Worm (Caenorhabditis elegans) whole organism, early embryonic: ENCODE measurements around the gene klp-20.

Experiments
- B0310.2 ChIP-seq: sonication (generic microtip); optimal IDR thresholded peaks from 2 replicates; lab custom pipeline; 2016; ENCODE audit warnings: mild to moderate bottlenecking, missing genetic modification characterization, missing compliant biosample characterization
- F13C5.2 ChIP-seq: sonication (generic microtip); optimal IDR thresholded peaks from 2 replicates; lab custom pipeline; 2017; ENCODE audit warnings: mild to moderate bottlenecking, missing genetic modification characterization, inconsistent platforms, missing compliant biosample characterization
- aly-1 ChIP-seq: sonication (generic microtip); optimal IDR thresholded peaks from 2 replicates; lab custom pipeline; 2016; ENCODE audit warnings: missing genetic modification characterization, missing compliant biosample characterization
- ama-1 ChIP-seq: fragments of 150-350 bp; optimal IDR thresholded peaks from 2 replicates; lab custom pipeline; 2014
- ceh-13 ChIP-seq: fragments of 200-800 bp; sonication (Bioruptor generic); optimal IDR thresholded peaks from 2 replicates; lab custom pipeline; 2018; ENCODE audit warnings: mild to moderate bottlenecking, missing genetic modification characterization, missing compliant biosample characterization
- ceh-36 ChIP-seq: sonication (generic microtip); optimal IDR thresholded peaks from 2 replicates; lab custom pipeline; 2016; ENCODE audit warnings: missing genetic modification characterization, inconsistent platforms, missing compliant biosample characterization
- ets-7 ChIP-seq: sonication (generic microtip); optimal IDR thresholded peaks from 2 replicates; lab custom pipeline; 2016; ENCODE audit warnings: missing genotype, missing genetic modification characterization, missing compliant biosample characterization
- flt-1 ChIP-seq: fragments of 200-800 bp; sonication (Bioruptor generic); IDR thresholded peaks from 2 replicates; pipeline ENCODE4 v1.3.6; 2022; ENCODE audit warnings: missing genetic modification characterization, missing compliant biosample characterization
- hmbx-1 ChIP-seq: sonication (generic microtip); optimal IDR thresholded peaks from 2 replicates; lab custom pipeline; 2016; ENCODE audit warnings: mild to moderate bottlenecking, missing genetic modification characterization, missing compliant biosample characterization
- hmg-4 ChIP-seq: fragments of 200-800 bp; sonication (Bioruptor generic); optimal IDR thresholded peaks from 2 replicates; lab custom pipeline; 2018; ENCODE audit warnings: mild to moderate bottlenecking, missing genetic modification characterization, missing compliant biosample characterization
- hnd-1 ChIP-seq: sonication (generic microtip); optimal IDR thresholded peaks from 2 replicates; lab custom pipeline; 2016; ENCODE audit warnings: missing genetic modification characterization, missing compliant biosample characterization
- pes-1 ChIP-seq: fragments of 200-800 bp; sonication (Bioruptor generic); IDR thresholded peaks from 2 replicates; pipeline ENCODE4 v1.3.6; 2022; ENCODE audit warnings: missing genetic modification reagents, missing genetic modification characterization, missing compliant biosample characterization
- scrt-1 ChIP-seq: fragments of 200-800 bp; sonication (Bioruptor generic); IDR thresholded peaks from 2 replicates; pipeline ENCODE4 v1.3.6; 2022; ENCODE audit warnings: missing genetic modification characterization, missing compliant biosample characterization
- sea-1 ChIP-seq: fragments of 200-800 bp; sonication (Bioruptor generic); conservative IDR thresholded peaks from 2 replicates; pipeline ENCODE4 v1.3.6; 2022; ENCODE audit warnings: missing genetic modification characterization, missing compliant biosample characterization
- tbx-11 ChIP-seq: fragments of 200-800 bp; sonication (Bioruptor generic); IDR thresholded peaks from 2 replicates; pipeline ENCODE4 v1.3.6; 2022; ENCODE audit warnings: missing genetic modification characterization, missing compliant biosample characterization
- tbx-37 ChIP-seq: fragments of 200-800 bp; sonication (Bioruptor generic); conservative IDR thresholded peaks from 2 replicates; pipeline ENCODE4 v1.3.6; 2022; ENCODE audit warnings: missing genetic modification reagents, missing genetic modification characterization, missing compliant biosample characterization
- tra-4 ChIP-seq: sonication (generic microtip); optimal IDR thresholded peaks from 2 replicates; lab custom pipeline; 2017; ENCODE audit warnings: missing genetic modification characterization, missing compliant biosample characterization

The klp-20 gene

DNA sequence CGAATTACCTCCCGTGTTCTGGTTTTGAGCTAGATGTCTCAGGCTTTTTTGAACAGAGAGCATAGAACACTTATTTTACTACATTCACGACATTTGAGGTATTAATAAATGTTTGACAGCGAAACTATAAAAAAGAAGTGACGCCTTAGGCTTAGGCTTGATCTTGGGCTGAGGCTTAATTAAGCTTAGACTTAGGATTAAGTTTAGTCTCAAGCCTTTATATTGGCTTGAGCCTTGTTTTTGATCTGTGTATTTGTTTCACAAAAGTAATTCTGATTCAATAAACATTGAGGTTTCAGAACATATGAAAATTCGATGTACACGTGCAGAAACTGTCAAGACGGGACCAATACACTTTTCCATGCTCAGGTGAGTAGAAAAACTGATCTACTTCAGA is at the start of gene klp-20:
Gene klp-20 (plus strand): TSS at position 298 of the 397 bp plus-strand sequence.
- TF ChIP-seq ceh-13 (GFP tag; lab: Kevin White, UChicago) = no peak
- no peak for TF ChIP-seq ceh-36 (tag; lab: Kevin White, UChicago)
- TF ChIP-seq tbx-37 = no peak
- no peak for TF ChIP-seq tbx-11
- TF ChIP-seq F13C5.2 = no peak
- TF ChIP-seq ets-7 (tag; lab: Kevin White, UChicago) = no peak
- no peak for TF ChIP-seq hmbx-1 (tag; lab: Kevin White, UChicago)
- TF ChIP-seq hnd-1 (tag; lab: Kevin White, UChicago) = no peak
- TF ChIP-seq hmg-4 = no peak
- no peak for TF ChIP-seq pes-1 (GFP tag; lab: Robert Waterston, UW)
- TF ChIP-seq aly-1 (tag; lab: Kevin White, UChicago) = no peak
- no peak for TF ChIP-seq sea-1 (GFP tag; lab: Robert Waterston, UW)
- TF ChIP-seq tra-4 (tag; lab: Kevin White, UChicago) = no peak
- TF ChIP-seq B0310.2 (tag; lab: Kevin White, UChicago) = no peak
- TF ChIP-seq ama-1 (lab: Kevin White, UChicago) = no peak

DNA sequence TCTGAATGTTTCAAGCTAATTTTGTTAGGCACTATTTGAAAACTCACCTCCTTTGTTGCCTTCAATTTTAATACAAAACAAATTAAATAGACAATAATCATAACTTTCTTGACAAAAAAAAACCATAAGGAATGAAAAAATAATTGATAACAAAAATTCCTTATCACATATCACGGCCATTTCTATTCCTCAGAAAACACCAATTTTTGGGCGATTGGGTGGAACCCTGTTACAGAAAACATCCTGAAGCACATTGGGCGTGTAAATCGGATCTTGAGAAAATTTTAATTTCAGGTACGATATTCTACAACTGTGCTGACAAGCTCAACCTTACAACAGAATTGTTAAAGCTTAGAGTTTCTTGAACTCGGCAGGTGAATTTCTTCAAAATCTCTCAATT is 45.0 kb upstream of the klp-20 start, which contains the start of gene F40G9.8:
Gene F40G9.8 (minus strand): TSS at position 101 of the 400 bp plus-strand sequence.
- TF ChIP-seq hmbx-1 (tag; lab: Kevin White, UChicago) (no peak), tbx-11 (no peak), ama-1 (lab: Kevin White, UChicago) (no peak), ets-7 (tag; lab: Kevin White, UChicago) (no peak), F13C5.2 (no peak), ceh-13 (GFP tag; lab: Kevin White, UChicago) (no peak), tbx-37 (no peak), flt-1 (no peak), pes-1 (GFP tag; lab: Robert Waterston, UW) (no peak), hnd-1 (tag; lab: Kevin White, UChicago) (no peak), aly-1 (tag; lab: Kevin White, UChicago) (no peak), scrt-1 (no peak), sea-1 (GFP tag; lab: Robert Waterston, UW) (no peak), ceh-36 (tag; lab: Kevin White, UChicago) (no peak), hmg-4 (no peak), tra-4 (tag; lab: Kevin White, UChicago) (no peak), B0310.2 (tag; lab: Kevin White, UChicago) (no peak)

DNA sequence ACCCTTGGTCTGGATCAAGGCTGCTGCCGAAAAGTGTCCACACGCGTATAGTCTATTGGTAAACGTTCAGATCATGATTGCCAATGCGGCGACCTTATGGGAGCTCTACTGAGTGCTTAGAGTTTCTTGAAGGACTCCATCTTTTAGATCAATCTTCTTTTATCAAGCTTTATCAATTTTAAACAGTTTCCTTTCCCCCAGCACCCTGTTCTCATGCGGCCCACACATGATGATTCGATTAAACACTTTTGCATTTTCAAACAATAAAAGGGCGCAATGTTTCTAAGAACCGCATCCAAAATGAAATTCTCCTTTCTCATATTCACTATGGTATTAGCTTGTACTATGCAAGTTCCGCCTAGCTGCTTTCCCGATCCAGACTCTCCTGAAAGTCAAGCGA is 44.4 kb upstream of the klp-20 start, which contains the start of gene F40G9.7:
Gene F40G9.7 (plus strand): TSS at position 301 of the 400 bp plus-strand sequence.
- TF ChIP-seq ceh-13 (GFP tag; lab: Kevin White, UChicago) = no peak
- TF ChIP-seq hnd-1 (tag; lab: Kevin White, UChicago) = no peak
- no peak for TF ChIP-seq ceh-36 (tag; lab: Kevin White, UChicago)
- no peak for TF ChIP-seq B0310.2 (tag; lab: Kevin White, UChicago)
- no peak for TF ChIP-seq pes-1 (GFP tag; lab: Robert Waterston, UW)
- TF ChIP-seq hmbx-1 (tag; lab: Kevin White, UChicago) = no peak
- no peak for TF ChIP-seq tbx-37
- TF ChIP-seq tra-4 (tag; lab: Kevin White, UChicago) = no peak
- no peak for TF ChIP-seq scrt-1
- TF ChIP-seq F13C5.2 = no peak
- no peak for TF ChIP-seq sea-1 (GFP tag; lab: Robert Waterston, UW)

DNA sequence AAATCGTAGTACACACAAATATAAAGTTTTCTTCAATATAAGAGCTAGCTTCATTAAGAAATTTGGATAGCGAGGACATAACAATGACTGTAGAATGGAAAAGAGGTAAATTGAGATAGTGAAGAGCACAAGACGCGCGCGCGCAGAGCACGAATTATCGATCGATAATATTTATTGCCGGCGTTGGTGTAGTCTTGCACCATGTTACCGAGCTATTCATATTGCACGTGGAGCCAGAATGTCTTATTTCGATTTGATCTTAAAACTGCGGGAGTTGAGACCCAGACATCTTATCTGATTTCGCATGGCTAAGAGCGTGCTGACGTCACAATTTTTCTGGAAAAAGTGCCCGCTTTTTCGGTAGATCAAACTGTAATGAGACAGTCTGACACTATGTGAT is 40.3 kb upstream of the klp-20 start, which contains the start of gene F40G9.18:
Gene F40G9.18 (minus strand): TSS at position 101 of the 400 bp plus-strand sequence.
- TF ChIP-seq scrt-1 = no peak
- TF ChIP-seq tra-4 (tag; lab: Kevin White, UChicago) = no peak
- TF ChIP-seq ceh-36 (tag; lab: Kevin White, UChicago) = no peak
- TF ChIP-seq B0310.2 (tag; lab: Kevin White, UChicago) = no peak
- TF ChIP-seq hnd-1 (tag; lab: Kevin White, UChicago) = no peak
- TF ChIP-seq pes-1 (GFP tag; lab: Robert Waterston, UW) = no peak
- no peak for TF ChIP-seq hmg-4
- TF ChIP-seq sea-1 (GFP tag; lab: Robert Waterston, UW) = no peak
- TF ChIP-seq F13C5.2 = no peak

DNA sequence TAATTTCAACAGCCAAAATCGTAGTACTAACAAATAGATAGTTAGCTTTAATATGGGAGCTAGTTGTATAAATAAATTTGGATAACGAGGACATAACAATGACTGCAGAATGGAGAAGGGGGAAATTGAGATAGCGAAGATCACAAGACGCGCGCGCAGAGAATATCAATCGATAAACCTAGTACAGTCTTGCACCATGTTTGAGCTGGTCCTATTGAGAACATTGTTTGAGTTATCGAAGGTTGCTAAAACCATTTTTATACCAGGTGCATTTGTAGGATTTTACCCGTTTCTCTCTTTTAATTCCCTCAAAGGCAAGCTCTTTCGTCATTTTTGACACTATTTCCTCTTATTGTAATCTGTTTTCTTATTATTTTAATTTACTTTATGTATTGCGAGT is 38.2 kb upstream of the klp-20 start, which contains the start of the genes F40G9.9 and F40G9.12:
Gene F40G9.9 (minus strand): TSS at position 101 of the 400 bp plus-strand sequence.
Gene F40G9.12 (plus strand): TSS at position 231 of the 400 bp plus-strand sequence.
- TF ChIP-seq sea-1 (GFP tag; lab: Robert Waterston, UW) (no peak), flt-1 (no peak), tbx-11 (no peak), B0310.2 (tag; lab: Kevin White, UChicago) (no peak), ceh-13 (GFP tag; lab: Kevin White, UChicago) (no peak), ets-7 (tag; lab: Kevin White, UChicago) (no peak), scrt-1 (no peak), ama-1 (lab: Kevin White, UChicago) (no peak), hnd-1 (tag; lab: Kevin White, UChicago) (no peak), hmbx-1 (tag; lab: Kevin White, UChicago) (no peak), tra-4 (tag; lab: Kevin White, UChicago) (no peak)

DNA sequence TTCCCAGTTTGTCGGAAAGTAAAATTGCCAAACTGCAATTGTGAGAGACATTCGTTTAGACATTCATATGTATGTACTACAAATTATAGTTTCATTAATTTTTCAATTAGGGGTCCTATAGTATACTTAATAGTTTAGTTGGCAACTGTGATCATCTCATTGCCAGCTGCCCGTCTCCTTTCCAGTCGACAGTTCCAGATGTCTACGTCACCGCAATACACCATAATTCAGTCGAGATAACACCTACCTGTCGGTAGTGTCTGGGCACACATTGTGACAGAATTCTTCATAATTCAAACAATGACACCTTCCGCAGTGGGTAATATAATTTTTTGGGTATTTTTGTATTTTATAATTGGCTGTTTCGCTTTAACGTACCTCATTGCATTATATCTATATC is 36.3 kb upstream of the klp-20 start, which contains the start of gene F40G9.19:
Gene F40G9.19 (plus strand): TSS at position 301 of the 400 bp plus-strand sequence.
- no peak for TF ChIP-seq hnd-1 (tag; lab: Kevin White, UChicago)
- TF ChIP-seq hmg-4 = no peak
- TF ChIP-seq pes-1 (GFP tag; lab: Robert Waterston, UW) = no peak
- no peak for TF ChIP-seq scrt-1
- no peak for TF ChIP-seq B0310.2 (tag; lab: Kevin White, UChicago)
- TF ChIP-seq hmbx-1 (tag; lab: Kevin White, UChicago) = no peak
- no peak for TF ChIP-seq F13C5.2
- TF ChIP-seq sea-1 (GFP tag; lab: Robert Waterston, UW) = no peak
- TF ChIP-seq ets-7 (tag; lab: Kevin White, UChicago) = no peak
- TF ChIP-seq tbx-37 = no peak
- TF ChIP-seq ceh-13 (GFP tag; lab: Kevin White, UChicago) = no peak
- no peak for TF ChIP-seq ceh-36 (tag; lab: Kevin White, UChicago)
- no peak for TF ChIP-seq tbx-11

DNA sequence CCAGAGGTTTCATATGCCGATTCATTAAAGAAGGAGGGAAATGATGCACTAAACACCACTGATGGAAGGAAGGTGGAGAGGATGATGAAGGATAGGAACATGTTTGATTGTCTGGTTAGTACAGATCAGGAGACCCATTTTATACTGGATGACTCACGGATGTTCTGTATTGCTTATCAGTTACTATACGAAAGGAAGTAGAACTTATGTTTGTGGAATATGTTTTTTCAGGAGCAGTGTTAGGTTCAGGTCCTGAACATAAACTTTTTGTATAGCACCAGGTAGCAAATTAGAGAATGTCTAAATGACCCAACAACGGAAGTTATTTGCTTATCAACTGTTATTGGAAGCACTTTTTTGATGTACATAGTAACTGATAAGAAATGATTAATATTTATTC is 34.1 kb upstream of the klp-20 start, which contains the start of gene clec-148:
Gene clec-148 (minus strand): TSS at position 101 of the 400 bp plus-strand sequence.
- TF ChIP-seq tra-4 (tag; lab: Kevin White, UChicago) (no peak), F13C5.2 (no peak), ets-7 (tag; lab: Kevin White, UChicago) (no peak), ceh-13 (GFP tag; lab: Kevin White, UChicago) (no peak), sea-1 (GFP tag; lab: Robert Waterston, UW) (no peak), hnd-1 (tag; lab: Kevin White, UChicago) (no peak), pes-1 (GFP tag; lab: Robert Waterston, UW) (no peak), hmg-4 (no peak), flt-1 (no peak), hmbx-1 (tag; lab: Kevin White, UChicago) (no peak), B0310.2 (tag; lab: Kevin White, UChicago) (no peak), ama-1 (lab: Kevin White, UChicago) (no peak), ceh-36 (tag; lab: Kevin White, UChicago) (no peak), scrt-1 (no peak), tbx-11 (no peak), tbx-37 (no peak)
